Fruit fly (Drosophila melanogaster): Measurements from ENCODE around the gene CG43349.

- TF ChIP-seq Dll (optimal IDR thresholded peaks at IDR 0.05) (no peak), usp (GFP tag; optimal IDR thresholded peaks at IDR 0.05) (no peak), CG8478 (optimal IDR thresholded peaks at IDR 0.05) (no peak), pan (optimal IDR thresholded peaks at IDR 0.05) (no peak), psq (optimal IDR thresholded peaks at IDR 0.05) (no peak)
Measured at dm6 chr2L:1213587-1213986, 13.6 kb downstream of the CG43349 start.
